Fruit fly (Drosophila melanogaster) whole organism, embryonic: ENCODE measurements around the gene CG15014.
A peak's percentile ranks its signal among the peaks of the same experiment; 100 is the strongest.

Source experiments
- B-H2 ChIP-seq: fragments of 200-800 bp; sonication (Bioruptor generic); optimal IDR thresholded peaks from 2 replicates; lab custom pipeline; 2018; ENCODE audit warnings: missing biosample characterization, mild to moderate bottlenecking, missing genetic modification characterization
- Blimp-1 ChIP-seq: fragments of 200-800 bp; sonication (Bioruptor generic); optimal IDR thresholded peaks from 3 replicates; lab custom pipeline; 2018; ENCODE audit warnings: missing biosample characterization, missing genetic modification characterization, mild to moderate bottlenecking, moderate library complexity, missing genetic modification reagents
- CG10462 ChIP-seq: fragments of 200-800 bp; sonication (Bioruptor generic); optimal IDR thresholded peaks from 2 replicates; lab custom pipeline; 2016; ENCODE audit warnings: missing biosample characterization, missing genetic modification characterization
- CG12071 ChIP-seq: fragments of 200-800 bp; sonication (Bioruptor generic); optimal IDR thresholded peaks from 3 replicates; lab custom pipeline; 2018; ENCODE audit warnings: missing biosample characterization, mild to moderate bottlenecking, missing genetic modification characterization
- CG12391 ChIP-seq: fragments of 200-800 bp; sonication (Bioruptor generic); optimal IDR thresholded peaks from 3 replicates; lab custom pipeline; 2018; ENCODE audit warnings: missing biosample characterization, mild to moderate bottlenecking, missing genetic modification characterization, moderate library complexity
- CG13296 ChIP-seq: fragments of 200-800 bp; sonication (Bioruptor generic); optimal IDR thresholded peaks from 3 replicates; lab custom pipeline; 2018; ENCODE audit warnings: missing biosample characterization, mild to moderate bottlenecking, missing genetic modification characterization
- CG13424 ChIP-seq: fragments of 200-800 bp; sonication (Bioruptor generic); optimal IDR thresholded peaks from 2 replicates; lab custom pipeline; 2019; ENCODE audit warnings: missing biosample characterization, mild to moderate bottlenecking, missing genetic modification characterization, moderate library complexity
- CG13624 ChIP-seq: fragments of 200-800 bp; sonication (Bioruptor generic); optimal IDR thresholded peaks from 2 replicates; lab custom pipeline; 2016; ENCODE audit warnings: missing biosample characterization, missing genetic modification characterization
- CG13894 ChIP-seq: fragments of 200-800 bp; sonication (Bioruptor generic); optimal IDR thresholded peaks from 3 replicates; lab custom pipeline; 2018; ENCODE audit warnings: missing biosample characterization, mild to moderate bottlenecking, missing genetic modification characterization, moderate library complexity
- CG17385 ChIP-seq: fragments of 200-800 bp; sonication (Bioruptor generic); optimal IDR thresholded peaks from 3 replicates; lab custom pipeline; 2018; ENCODE audit warnings: missing biosample characterization, mild to moderate bottlenecking, missing genetic modification characterization
- CG18262 ChIP-seq: fragments of 200-800 bp; optimal IDR thresholded peaks from 3 replicates; lab custom pipeline; 2019; ENCODE audit warnings: missing biosample characterization, mild to moderate bottlenecking, missing genetic modification characterization, moderate library complexity
- CG2116 ChIP-seq: fragments of 200-800 bp; sonication (Bioruptor generic); optimal IDR thresholded peaks from 3 replicates; lab custom pipeline; 2018; ENCODE audit warnings: missing biosample characterization, mild to moderate bottlenecking, missing genetic modification characterization
- CG30403 ChIP-seq: fragments of 200-800 bp; sonication (Bioruptor generic); optimal IDR thresholded peaks from 3 replicates; lab custom pipeline; 2016; ENCODE audit warnings: missing biosample characterization, missing genetic modification characterization
- CG31365 ChIP-seq: fragments of 200-800 bp; sonication (Bioruptor generic); optimal IDR thresholded peaks from 2 replicates; lab custom pipeline; 2018; ENCODE audit warnings: missing biosample characterization, mild to moderate bottlenecking, missing genetic modification characterization
- CG4328 ChIP-seq: fragments of 200-800 bp; sonication (Bioruptor generic); optimal IDR thresholded peaks from 3 replicates; lab custom pipeline; 2017; ENCODE audit warnings: missing biosample characterization, missing genetic modification reagents, missing genetic modification characterization
- CG4854 ChIP-seq: fragments of 200-800 bp; sonication (Bioruptor generic); optimal IDR thresholded peaks from 2 replicates; lab custom pipeline; 2016; ENCODE audit warnings: missing biosample characterization, missing genetic modification characterization, inconsistent platforms
- CG7839 ChIP-seq: fragments of 200-800 bp; sonication (Bioruptor generic); optimal IDR thresholded peaks from 3 replicates; lab custom pipeline; 2018; ENCODE audit warnings: missing biosample characterization, mild to moderate bottlenecking, missing genetic modification characterization, moderate library complexity
- CG9215 ChIP-seq: fragments of 200-800 bp; sonication (Bioruptor generic); IDR thresholded peaks from 2 replicates; pipeline ENCODE4 v1.3.6; 2022; ENCODE audit warnings: missing biosample characterization, missing genetic modification characterization
- CHES-1-like ChIP-seq: fragments of 200-800 bp; sonication (Bioruptor generic); optimal IDR thresholded peaks from 2 replicates; lab custom pipeline; 2016; ENCODE audit warnings: missing biosample characterization, missing genetic modification characterization
- CrebB ChIP-seq: fragments of 200-800 bp; sonication (Bioruptor generic); optimal IDR thresholded peaks from 3 replicates; lab custom pipeline; 2018; ENCODE audit warnings: missing biosample characterization, mild to moderate bottlenecking, missing genetic modification characterization
- D19A ChIP-seq: fragments of 200-800 bp; optimal IDR thresholded peaks from 3 replicates; lab custom pipeline; 2019; ENCODE audit warnings: missing biosample characterization, mild to moderate bottlenecking, missing genetic modification characterization, moderate library complexity
- Dbx ChIP-seq: fragments of 200-800 bp; sonication (Bioruptor generic); IDR thresholded peaks from 3 replicates; pipeline ENCODE4 v1.3.6; 2022; ENCODE audit warnings: missing biosample characterization, missing genetic modification characterization
- Doc2 ChIP-seq: fragments of 200-800 bp; sonication (Bioruptor generic); IDR thresholded peaks from 2 replicates; pipeline ENCODE4 v1.3.6; 2022; ENCODE audit warnings: missing biosample characterization, missing genetic modification characterization
- GATAe ChIP-seq: fragments of 200-800 bp; sonication (Bioruptor generic); conservative IDR thresholded peaks from 2 replicates; pipeline ENCODE4 v1.3.6; 2022; ENCODE audit warnings: missing biosample characterization, missing genetic modification characterization
- Hsf ChIP-seq: fragments of 200-800 bp; sonication (Bioruptor generic); optimal IDR thresholded peaks from 3 replicates; lab custom pipeline; 2016; ENCODE audit warnings: missing biosample characterization, missing genetic modification characterization
- Jarid2 ChIP-seq: fragments of 200-800 bp; sonication (Bioruptor generic); optimal IDR thresholded peaks from 3 replicates; lab custom pipeline; 2017; ENCODE audit warnings: mild to moderate bottlenecking, missing biosample characterization, missing genetic modification reagents, missing genetic modification characterization
- MBD-R2 ChIP-seq: fragments of 200-800 bp; sonication (Bioruptor generic); IDR thresholded peaks from 2 replicates; pipeline ENCODE4 v1.3.6; 2022; ENCODE audit warnings: missing biosample characterization, missing genetic modification characterization
- Meics ChIP-seq: fragments of 200-800 bp; sonication (Bioruptor generic); optimal IDR thresholded peaks from 2 replicates; lab custom pipeline; 2017; ENCODE audit warnings: missing biosample characterization, mild to moderate bottlenecking, missing genetic modification characterization
- Mes4 ChIP-seq: fragments of 200-800 bp; sonication (Bioruptor generic); optimal IDR thresholded peaks from 2 replicates; lab custom pipeline; 2016; ENCODE audit warnings: missing biosample characterization, missing genetic modification characterization
- NfI ChIP-seq: fragments of 200-800 bp; sonication (Bioruptor generic); optimal IDR thresholded peaks from 3 replicates; lab custom pipeline; 2018; ENCODE audit warnings: missing biosample characterization, mild to moderate bottlenecking, missing genetic modification characterization, moderate library complexity
- Pdp1 ChIP-seq, 2 experiments: fragments of 200-800 bp; sonication (Bioruptor generic); optimal IDR thresholded peaks; 3 replicates each; lab custom pipeline; 2016; ENCODE audit warnings: missing biosample characterization in 2 of 2, missing genetic modification characterization in 2 of 2, mild to moderate bottlenecking in 1 of 2, moderate library complexity in 1 of 2
- Rfx ChIP-seq: fragments of 200-800 bp; sonication (Bioruptor generic); IDR thresholded peaks from 2 replicates; pipeline ENCODE4 v1.3.6; 2022; ENCODE audit warnings: missing biosample characterization, missing genetic modification characterization
- Spps ChIP-seq: fragments of 200-800 bp; sonication (Bioruptor generic); optimal IDR thresholded peaks from 2 replicates; lab custom pipeline; 2018; ENCODE audit warnings: missing biosample characterization, mild to moderate bottlenecking, missing genetic modification characterization
- Xbp1 ChIP-seq: fragments of 200-800 bp; sonication (Bioruptor generic); optimal IDR thresholded peaks from 3 replicates; lab custom pipeline; 2016; ENCODE audit warnings: missing biosample characterization, mild to moderate bottlenecking, missing genetic modification characterization
- ci ChIP-seq: fragments of 200-800 bp; sonication (Bioruptor generic); IDR thresholded peaks from 3 replicates; pipeline ENCODE4 v1.3.6; 2022; ENCODE audit warnings: missing biosample characterization, missing genetic modification characterization
- croc ChIP-seq: fragments of 200-800 bp; sonication (Bioruptor generic); conservative IDR thresholded peaks from 3 replicates; pipeline ENCODE4 v1.3.6; 2022; ENCODE audit warnings: missing biosample characterization, missing genetic modification characterization
- cwo ChIP-seq: fragments of 200-800 bp; sonication (Bioruptor generic); optimal IDR thresholded peaks from 3 replicates; lab custom pipeline; 2017; ENCODE audit warnings: missing biosample characterization, missing genetic modification characterization, mild to moderate bottlenecking, moderate library complexity, missing genetic modification reagents
- gcm ChIP-seq: fragments of 200-800 bp; sonication (Bioruptor generic); optimal IDR thresholded peaks from 2 replicates; lab custom pipeline; 2019; ENCODE audit warnings: missing biosample characterization, mild to moderate bottlenecking, missing genetic modification characterization, moderate library complexity
- grau ChIP-seq: fragments of 200-800 bp; optimal IDR thresholded peaks from 3 replicates; lab custom pipeline; 2019; ENCODE audit warnings: missing biosample characterization, mild to moderate bottlenecking, missing genetic modification characterization, moderate library complexity
- grn ChIP-seq: fragments of 200-800 bp; sonication (Bioruptor generic); optimal IDR thresholded peaks from 3 replicates; lab custom pipeline; 2017; ENCODE audit warnings: missing biosample characterization, missing genetic modification characterization
- knrl ChIP-seq: fragments of 200-800 bp; sonication (Bioruptor generic); IDR thresholded peaks from 3 replicates; pipeline ENCODE4 v1.3.6; 2022; ENCODE audit warnings: missing biosample characterization, missing genetic modification characterization; ENCODE audit not compliant: partially characterized antibody
- luna ChIP-seq: fragments of 200-800 bp; sonication (Bioruptor generic); optimal IDR thresholded peaks from 2 replicates; lab custom pipeline; 2016; ENCODE audit warnings: missing biosample characterization, missing genetic modification characterization
- mam ChIP-seq: fragments of 200-800 bp; sonication (Bioruptor generic); optimal IDR thresholded peaks from 3 replicates; lab custom pipeline; 2016; ENCODE audit warnings: missing biosample characterization, missing genetic modification characterization
- nau ChIP-seq: fragments of 200-800 bp; sonication (Bioruptor generic); optimal IDR thresholded peaks from 3 replicates; lab custom pipeline; 2017; ENCODE audit warnings: missing biosample characterization, mild to moderate bottlenecking, missing genetic modification characterization, missing genetic modification reagents
- odd ChIP-seq: fragments of 200-800 bp; sonication (Bioruptor generic); optimal IDR thresholded peaks from 2 replicates; lab custom pipeline; 2017; ENCODE audit warnings: missing biosample characterization, mild to moderate bottlenecking, missing genetic modification characterization
- pb ChIP-seq: fragments of 200-800 bp; sonication (Bioruptor generic); optimal IDR thresholded peaks from 3 replicates; lab custom pipeline; 2016; ENCODE audit warnings: missing biosample characterization, missing genetic modification characterization
- row ChIP-seq: fragments of 200-800 bp; sonication (Bioruptor generic); IDR thresholded peaks from 3 replicates; pipeline ENCODE4 v1.3.6; 2022; ENCODE audit warnings: missing biosample characterization, missing genetic modification characterization
- sd ChIP-seq: fragments of 200-800 bp; sonication (Bioruptor generic); optimal IDR thresholded peaks from 3 replicates; lab custom pipeline; 2018; ENCODE audit warnings: missing biosample characterization, mild to moderate bottlenecking, missing genetic modification characterization, moderate library complexity
- sisA ChIP-seq: fragments of 200-800 bp; sonication (Bioruptor generic); IDR thresholded peaks from 2 replicates; pipeline ENCODE4 v1.3.6; 2022; ENCODE audit warnings: missing biosample characterization, missing genetic modification characterization
- ssp ChIP-seq: fragments of 200-800 bp; sonication (Bioruptor generic); IDR thresholded peaks from 2 replicates; pipeline ENCODE4 v1.3.6; 2022; ENCODE audit warnings: missing biosample characterization, missing genetic modification characterization
- stwl ChIP-seq: fragments of 200-800 bp; sonication (Bioruptor generic); optimal IDR thresholded peaks from 3 replicates; lab custom pipeline; 2018; ENCODE audit warnings: missing biosample characterization, mild to moderate bottlenecking, missing genetic modification characterization, moderate library complexity
- sug ChIP-seq: fragments of 200-800 bp; optimal IDR thresholded peaks from 2 replicates; lab custom pipeline; 2019; ENCODE audit warnings: missing biosample characterization, mild to moderate bottlenecking, missing genetic modification characterization, moderate library complexity

Gene CG15014

DNA sequence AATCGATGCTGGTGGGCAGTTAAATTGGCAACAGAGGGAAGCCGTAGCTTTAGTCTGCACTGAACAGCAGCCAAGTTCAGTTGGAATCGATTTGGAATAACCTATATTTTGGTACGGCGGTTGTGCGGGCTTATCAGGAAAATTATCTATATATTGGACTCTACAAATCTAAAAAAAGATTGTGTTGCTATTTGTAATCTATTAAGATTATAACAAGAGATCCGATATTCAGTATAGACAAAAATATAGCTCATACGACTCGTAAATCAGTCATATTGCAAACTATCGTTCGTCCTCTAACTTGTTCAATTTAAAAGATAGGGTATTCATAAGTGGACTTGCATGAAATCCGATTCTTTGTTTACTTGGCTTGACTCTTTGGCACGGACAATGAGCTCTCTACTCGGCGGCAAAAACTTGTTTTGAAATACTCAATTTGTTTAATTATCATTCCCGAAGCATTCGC is 33.4 kb downstream of the CG15014 start, which contains the start of gene Hexo1 (continued):
- TF ChIP-seq cwo (GFP tag; lab: Kevin White, UChicago) (peak; percentile 17), CG31365 (tag; lab: Kevin White, UChicago) (no peak), CG18262 (tag; lab: Kevin White, UChicago) (peak; percentile 31), Jarid2 (no peak), NfI (peak; percentile 6), CG9215 (GFP tag; lab: Robert Waterston, UW) (no peak), CG13624 (GFP tag; lab: Kevin White, UChicago) (peak; percentile 48), Rfx (no peak), D19A (peak; percentile 97), Xbp1 (GFP tag; lab: Kevin White, UChicago) (peak; percentile 1), knrl (GFP tag; lab: Robert Waterston, UW) (no peak), row (GFP tag; lab: Robert Waterston, UW) (peak; percentile 79), CG12391 (tag; lab: Kevin White, UChicago) (peak; percentile 27), ci (GFP tag; lab: Robert Waterston, UW) (peak; percentile 56; the same call in 1 of the 3 replicates), CG7839 (tag; lab: Kevin White, UChicago) (peak; percentile 47), Dbx (peak; percentile 20; the same call in 1 of the 3 replicates), CHES-1-like (GFP tag; lab: Kevin White, UChicago) (no peak), grau (tag; lab: Kevin White, UChicago) (peak; percentile 39), Meics (peak; percentile 44), CrebB (tag; lab: Kevin White, UChicago) (peak; percentile 23), Blimp-1 (GFP tag; lab: Kevin White, UChicago) (peak; percentile 11), odd (GFP tag; lab: Kevin White, UChicago) (peak; percentile 36), ssp (GFP tag; lab: Robert Waterston, UW) (no peak), mam (peak; percentile 15), sd (tag; lab: Kevin White, UChicago) (peak; percentile 19), CG4854 (peak; percentile 2), GATAe (GFP tag; lab: Robert Waterston, UW) (peak; percentile 37; the same call in 1 of the 2 replicates), CG17385 (GFP tag; lab: Kevin White, UChicago) (peak; percentile 36), stwl (no peak), croc (no peak), CG13296 (GFP tag; lab: Kevin White, UChicago) (peak; percentile 54), sisA (GFP tag; lab: Robert Waterston, UW) (no peak), CG30403 (GFP tag; lab: Kevin White, UChicago) (peak; percentile 37), Pdp1 (GFP tag; optimal IDR thresholded peaks at IDR 0.05; lab: Kevin White, UChicago) (peak in 1 of 2 experiments; percentile 23), sug (peak; percentile 80), grn (GFP tag; lab: Kevin White, UChicago) (peak; percentile 70), CG13424 (tag; lab: Kevin White, UChicago) (peak; percentile 42)

- TF ChIP-seq CG13894 (tag; lab: Kevin White, UChicago) = no peak
- no peak for TF ChIP-seq CG12071 (GFP tag; lab: Kevin White, UChicago)
- TF ChIP-seq CG13424 (tag; lab: Kevin White, UChicago) = peak; percentile 15
- TF ChIP-seq nau = no peak
- no peak for TF ChIP-seq CG4328 (GFP tag; lab: Kevin White, UChicago)
- TF ChIP-seq pb (GFP tag; lab: Kevin White, UChicago) = no peak
- TF ChIP-seq CG2116 (GFP tag; lab: Kevin White, UChicago) = peak; percentile 16
- TF ChIP-seq Spps (tag; lab: Kevin White, UChicago) = peak; percentile 11
- TF ChIP-seq Mes4 (GFP tag; lab: Kevin White, UChicago) = no peak
- TF ChIP-seq gcm (GFP tag; lab: Kevin White, UChicago) = no peak
- TF ChIP-seq Doc2 = no peak
- TF ChIP-seq B-H2 (GFP tag; lab: Kevin White, UChicago) = peak; percentile 26
- TF ChIP-seq CG10462 (GFP tag; lab: Kevin White, UChicago) = no peak
- no peak for TF ChIP-seq Hsf (GFP tag; lab: Kevin White, UChicago)
- TF ChIP-seq MBD-R2 (GFP tag; lab: Robert Waterston, UW) = peak; percentile 92
- TF ChIP-seq luna = no peak
Observed at dm6 chr3L:4286784-4287183, 35.3 kb downstream of the CG15014 start, which contains the start of gene TfIIEbeta. Gene TfIIEbeta, plus strand, starts transcription at chr3L:4287038.
